Worm (Caenorhabditis elegans) whole organism, mixed stage, embryonic: Measurements from ENCODE around the gene M04G7.5.
A peak's percentile ranks its signal among the peaks of the same experiment; 100 is the strongest.

Experiments
- blmp-1 ChIP-seq: fragments of 150-350 bp; optimal IDR thresholded peaks from 2 replicates; lab custom pipeline; 2014; ENCODE audit warnings: missing biosample characterization, missing genetic modification characterization
- ceh-39 ChIP-seq: fragments of 150-350 bp; optimal IDR thresholded peaks from 2 replicates; lab custom pipeline; 2014; ENCODE audit warnings: missing biosample characterization, missing genetic modification characterization
- ceh-43 ChIP-seq: fragments of 200-800 bp; sonication (Bioruptor generic); optimal IDR thresholded peaks from 2 replicates; lab custom pipeline; 2018; ENCODE audit warnings: mild to moderate bottlenecking, missing genetic modification characterization, moderate library complexity, missing compliant biosample characterization
- ces-1 ChIP-seq: fragments of 150-350 bp; optimal IDR thresholded peaks from 2 replicates; lab custom pipeline; 2014; ENCODE audit warnings: missing biosample characterization, missing genetic modification reagents, missing genetic modification characterization
- cnd-1 ChIP-seq: fragments of 200-800 bp; sonication (Bioruptor generic); optimal IDR thresholded peaks from 2 replicates; lab custom pipeline; 2018; ENCODE audit warnings: mild to moderate bottlenecking, missing genetic modification characterization, missing compliant biosample characterization
- drap-1 ChIP-seq: fragments of 200-800 bp; sonication (Bioruptor generic); optimal IDR thresholded peaks from 3 replicates; lab custom pipeline; 2018; ENCODE audit warnings: mild to moderate bottlenecking, missing genetic modification characterization, missing compliant biosample characterization
- ham-2 ChIP-seq: fragments of 200-800 bp; sonication (Bioruptor generic); optimal IDR thresholded peaks from 2 replicates; lab custom pipeline; 2018; ENCODE audit warnings: mild to moderate bottlenecking, missing genetic modification characterization, missing compliant biosample characterization
- mab-5 ChIP-seq: fragments of 150-350 bp; optimal IDR thresholded peaks from 2 replicates; lab custom pipeline; 2014; ENCODE audit warnings: missing biosample characterization, missing genetic modification characterization
- mls-2 ChIP-seq: sonication (generic microtip); optimal IDR thresholded peaks from 2 replicates; lab custom pipeline; 2016; ENCODE audit warnings: mild to moderate bottlenecking, missing genetic modification characterization, moderate library complexity, missing compliant biosample characterization
- nhr-12 ChIP-seq: fragments of 150-350 bp; optimal IDR thresholded peaks from 2 replicates; lab custom pipeline; 2014; ENCODE audit warnings: missing biosample characterization, missing genetic modification characterization
- nhr-2 ChIP-seq: fragments of 150-350 bp; optimal IDR thresholded peaks from 2 replicates; lab custom pipeline; 2014; ENCODE audit warnings: missing biosample characterization, missing genetic modification characterization
- nhr-237 ChIP-seq: fragments of 150-350 bp; optimal IDR thresholded peaks from 2 replicates; lab custom pipeline; 2014; ENCODE audit warnings: missing biosample characterization, missing genetic modification characterization
- nhr-28 ChIP-seq: fragments of 150-350 bp; optimal IDR thresholded peaks from 2 replicates; lab custom pipeline; 2014; ENCODE audit warnings: missing biosample characterization, missing genetic modification characterization
- nhr-76 ChIP-seq: sonication (generic microtip); optimal IDR thresholded peaks from 2 replicates; lab custom pipeline; 2017; ENCODE audit warnings: missing biosample characterization, missing genetic modification characterization
- sem-2 ChIP-seq: fragments of 200-800 bp; sonication (Bioruptor generic); optimal IDR thresholded peaks from 2 replicates; lab custom pipeline; 2018; ENCODE audit warnings: mild to moderate bottlenecking, missing genetic modification characterization, missing compliant biosample characterization
- snpc-4 ChIP-seq: fragments of 150-350 bp; optimal IDR thresholded peaks from 2 replicates; lab custom pipeline; 2014; ENCODE audit warnings: missing biosample characterization, missing genetic modification characterization
- tbx-8 ChIP-seq: fragments of 200-800 bp; sonication (Bioruptor generic); optimal IDR thresholded peaks from 2 replicates; lab custom pipeline; 2018; ENCODE audit warnings: mild to moderate bottlenecking, missing genetic modification characterization, moderate library complexity, missing compliant biosample characterization
- unc-120 ChIP-seq: sonication (generic microtip); optimal IDR thresholded peaks from 2 replicates; lab custom pipeline; 2017; ENCODE audit warnings: missing genetic modification characterization, missing compliant biosample characterization; ENCODE audit not compliant: poor library complexity, severe bottlenecking
- unc-39 ChIP-seq: fragments of 150-350 bp; optimal IDR thresholded peaks from 2 replicates; lab custom pipeline; 2014; ENCODE audit warnings: missing biosample characterization, missing genetic modification characterization
- zip-8 ChIP-seq: fragments of 150-350 bp; optimal IDR thresholded peaks from 2 replicates; lab custom pipeline; 2014; ENCODE audit warnings: missing biosample characterization, missing genetic modification characterization
- ztf-11 ChIP-seq: fragments of 150-350 bp; optimal IDR thresholded peaks from 2 replicates; lab custom pipeline; 2014; ENCODE audit warnings: missing biosample characterization, missing genetic modification characterization

M04G7.5 gene

ce11 chrIV:484004-484403 lies 29.1 kb downstream of the M04G7.5 start:
- TF ChIP-seq ceh-43 (GFP tag; lab: Kevin White, UChicago): no peak
- no peak for TF ChIP-seq ceh-39 (tag; lab: Kevin White, UChicago)
- no peak for TF ChIP-seq unc-39 (tag; lab: Kevin White, UChicago)
- no peak for TF ChIP-seq mls-2 (tag; lab: Kevin White, UChicago)
- no peak for TF ChIP-seq cnd-1
- TF ChIP-seq ces-1 (GFP tag; lab: Kevin White, UChicago): no peak
- no peak for TF ChIP-seq nhr-76 (tag; lab: Kevin White, UChicago)
- TF ChIP-seq tbx-8: no peak
- no peak for TF ChIP-seq nhr-12 (tag; lab: Kevin White, UChicago)

- TF ChIP-seq ham-2 (peak; percentile 22), tbx-8 (no peak)
Measured at ce11 chrIV:484768-485167, 29.9 kb downstream of the M04G7.5 start.

ce11 chrIV:497155-497554 lies 42.3 kb downstream of the M04G7.5 start:
- TF ChIP-seq nhr-237 (tag; lab: Kevin White, UChicago) (no peak), ham-2 (peak; percentile 70)
- TF ChIP-seq, all 35 proteins: peak for 1

- no peak for TF ChIP-seq ztf-11 (tag; lab: Kevin White, UChicago)
- TF ChIP-seq snpc-4 (tag; lab: Kevin White, UChicago): no peak
- no peak for TF ChIP-seq blmp-1
- TF ChIP-seq nhr-237 (tag; lab: Kevin White, UChicago): no peak
- no peak for TF ChIP-seq nhr-2 (tag; lab: Kevin White, UChicago)
- TF ChIP-seq sem-2 (GFP tag; lab: Kevin White, UChicago): no peak
- TF ChIP-seq mab-5: no peak
- no peak for TF ChIP-seq unc-120 (tag; lab: Kevin White, UChicago)
- no peak for TF ChIP-seq cnd-1
- no peak for TF ChIP-seq drap-1 (GFP tag; lab: Kevin White, UChicago)
- TF ChIP-seq zip-8 (tag; lab: Kevin White, UChicago): no peak
- TF ChIP-seq nhr-76 (tag; lab: Kevin White, UChicago): no peak
- TF ChIP-seq nhr-28 (tag; lab: Kevin White, UChicago): no peak
Measured at ce11 chrIV:504495-504894, 49.6 kb downstream of the M04G7.5 start.
